Fruit fly (Drosophila melanogaster): ENCODE measurements around the gene Ance.

Gene Ance

dm6 chr2L:13881387-13881902, 24.0 kb upstream of the Ance start:
- TF ChIP-seq Mio (GFP tag; optimal IDR thresholded peaks at IDR 0.05) = no peak
- no peak for TF ChIP-seq CG32264 (GFP tag; optimal IDR thresholded peaks at IDR 0.05)
- no peak for TF ChIP-seq Rel (GFP tag; optimal IDR thresholded peaks at IDR 0.05)
- TF ChIP-seq Rel (tag; optimal IDR thresholded peaks at IDR 0.05) = peak; percentile 34

DNA sequence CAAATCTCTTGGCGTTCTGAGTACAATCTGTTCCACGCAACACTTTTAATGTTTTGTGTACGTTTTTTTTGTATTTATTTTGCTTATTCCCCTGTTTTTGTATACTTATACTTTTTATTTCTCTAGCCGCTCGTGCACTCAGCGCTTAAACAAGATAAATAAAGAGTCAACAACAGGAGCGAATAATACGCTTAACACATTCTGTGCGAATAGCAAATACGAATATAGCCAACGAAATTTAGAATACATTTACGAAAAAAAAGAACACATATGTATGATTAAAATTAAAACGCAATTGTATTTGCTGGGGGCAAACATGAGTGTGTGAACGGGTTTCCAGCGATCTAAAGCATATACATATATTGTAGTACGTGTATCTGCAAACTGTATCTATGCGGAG, 23.5 kb upstream of the Ance start:
- TF ChIP-seq Rel (GFP tag; optimal IDR thresholded peaks at IDR 0.05) = no peak
- no peak for TF ChIP-seq Rel (tag; optimal IDR thresholded peaks at IDR 0.05)
- TF ChIP-seq Hr78 (GFP tag; optimal IDR thresholded peaks at IDR 0.05) = no peak
- TF ChIP-seq Mio (GFP tag; optimal IDR thresholded peaks at IDR 0.05) = no peak
- peak; percentile 48 for TF ChIP-seq Jra (GFP tag; optimal IDR thresholded peaks at IDR 0.05)
- no peak for TF ChIP-seq Dfd (GFP tag; optimal IDR thresholded peaks at IDR 0.05)
- TF ChIP-seq jim (GFP tag; optimal IDR thresholded peaks at IDR 0.05) = no peak
- TF ChIP-seq fru (GFP tag; optimal IDR thresholded peaks at IDR 0.05) = no peak
- no peak for TF ChIP-seq N (GFP tag; optimal IDR thresholded peaks at IDR 0.05)
- TF ChIP-seq tai (GFP tag; optimal IDR thresholded peaks at IDR 0.05) = peak; percentile 54
- TF ChIP-seq pan (optimal IDR thresholded peaks at IDR 0.05) = no peak
- peak; percentile 44 for TF ChIP-seq CG32264 (GFP tag; optimal IDR thresholded peaks at IDR 0.05)
- TF ChIP-seq usp (GFP tag; optimal IDR thresholded peaks at IDR 0.05) = no peak
- TF ChIP-seq Myc (optimal IDR thresholded peaks at IDR 0.05) = no peak
- TF ChIP-seq Sp1 (GFP tag; optimal IDR thresholded peaks at IDR 0.05) = peak; percentile 29
- peak; percentile 76 for TF ChIP-seq Hnf4 (GFP tag; optimal IDR thresholded peaks at IDR 0.05)
- no peak for TF ChIP-seq foxo (GFP tag; optimal IDR thresholded peaks at IDR 0.05)
- peak; percentile 80 for TF ChIP-seq rgr (GFP tag; optimal IDR thresholded peaks at IDR 0.05)
- peak; percentile 26 for TF ChIP-seq psq (GFP tag; optimal IDR thresholded peaks at IDR 0.05)
- peak; percentile 56 for TF ChIP-seq OdsH (GFP tag; optimal IDR thresholded peaks at IDR 0.05)
- peak; percentile 26 for TF ChIP-seq dmrt93B (GFP tag; optimal IDR thresholded peaks at IDR 0.05)
- peak; percentile 48 for TF ChIP-seq brk (GFP tag; optimal IDR thresholded peaks at IDR 0.05)
- peak; percentile 29 for TF ChIP-seq br (GFP tag; optimal IDR thresholded peaks at IDR 0.05)
- TF ChIP-seq CG9705 (GFP tag; optimal IDR thresholded peaks at IDR 0.05) = peak; percentile 22
- TF ChIP-seq GATAd (GFP tag; optimal IDR thresholded peaks at IDR 0.05) = peak; percentile 10
- TF ChIP-seq Hr83 (GFP tag; optimal IDR thresholded peaks at IDR 0.05; ENCODE audit: poor library complexity, severe bottlenecking) = peak; percentile 79
- TF ChIP-seq HLH106 (tag; optimal IDR thresholded peaks at IDR 0.05) = peak; percentile 10
- no peak for TF ChIP-seq Abd-B (GFP tag; optimal IDR thresholded peaks at IDR 0.05)
- TF ChIP-seq ey (GFP tag; optimal IDR thresholded peaks at IDR 0.05) = peak; percentile 4
- TF ChIP-seq woc (GFP tag; optimal IDR thresholded peaks at IDR 0.05) = no peak
- TF ChIP-seq dl (GFP tag; optimal IDR thresholded peaks at IDR 0.05; ENCODE audit: insufficient read depth in 1 of 2, partially characterized antibody in 2 of 2) = no peak
- peak; percentile 78 for TF ChIP-seq h (GFP tag; optimal IDR thresholded peaks at IDR 0.05)
- TF ChIP-seq Dif (GFP tag; optimal IDR thresholded peaks at IDR 0.05; ENCODE audit: partially characterized antibody) = no peak
- TF ChIP-seq CrebA (GFP tag; optimal IDR thresholded peaks at IDR 0.05; ENCODE audit: borderline replicate concordance) = no peak
- TF ChIP-seq Vsx2 (GFP tag; optimal IDR thresholded peaks at IDR 0.05; ENCODE audit: partially characterized antibody) = no peak
- TF ChIP-seq sage (GFP tag; optimal IDR thresholded peaks at IDR 0.05) = no peak
- TF ChIP-seq sv (GFP tag; optimal IDR thresholded peaks at IDR 0.05) = no peak
- TF ChIP-seq dsf (GFP tag; optimal IDR thresholded peaks at IDR 0.05; ENCODE audit: borderline replicate concordance) = peak; percentile 22
- no peak for TF ChIP-seq lola (GFP tag; optimal IDR thresholded peaks at IDR 0.05)

dm6 chr2L:13884063-13884656, 21.3 kb upstream of the Ance start:
- TF ChIP-seq dl (GFP tag; optimal IDR thresholded peaks at IDR 0.05; ENCODE audit: insufficient read depth in 1 of 2, partially characterized antibody in 2 of 2) = no peak

Data from whole organism, wandering third instar larva.